Fruit fly (Drosophila melanogaster) whole organism, embryonic: ENCODE measurements around the gene alpha4GT2.

Experiments
- Atf3 ChIP-seq: fragments of 200-800 bp; sonication (Bioruptor generic); optimal IDR thresholded peaks from 3 replicates; lab custom pipeline; 2016; ENCODE audit warnings: missing biosample characterization, missing genetic modification characterization
- CG11247 ChIP-seq: fragments of 200-800 bp; sonication (Bioruptor generic); IDR thresholded peaks from 2 replicates; pipeline ENCODE4 v1.3.6; 2022; ENCODE audit warnings: missing biosample characterization, missing genetic modification characterization
- CG12744 ChIP-seq: fragments of 200-800 bp; sonication (Bioruptor generic); optimal IDR thresholded peaks from 2 replicates; lab custom pipeline; 2016; ENCODE audit warnings: missing biosample characterization, missing genetic modification characterization
- CG15601 ChIP-seq: fragments of 200-800 bp; sonication (Bioruptor generic); optimal IDR thresholded peaks from 3 replicates; lab custom pipeline; 2019; ENCODE audit warnings: missing biosample characterization, mild to moderate bottlenecking, missing genetic modification characterization, moderate library complexity
- CG16813 ChIP-seq: fragments of 200-800 bp; sonication (Bioruptor generic); IDR thresholded peaks from 3 replicates; pipeline ENCODE4 v1.3.6; 2022; ENCODE audit warnings: missing biosample characterization, missing genetic modification characterization; ENCODE audit not compliant: partially characterized antibody
- CG17328 ChIP-seq: fragments of 200-800 bp; sonication (Bioruptor generic); IDR thresholded peaks from 2 replicates; pipeline ENCODE4 v1.3.6; 2022; ENCODE audit warnings: missing biosample characterization, missing genetic modification characterization
- CG2129 ChIP-seq: fragments of 200-800 bp; sonication (Bioruptor generic); IDR thresholded peaks from 2 replicates; pipeline ENCODE4 v1.3.6; 2022; ENCODE audit warnings: missing biosample characterization, missing genetic modification characterization; ENCODE audit not compliant: partially characterized antibody
- CG32767 ChIP-seq: fragments of 200-800 bp; sonication (Bioruptor generic); IDR thresholded peaks from 2 replicates; pipeline ENCODE4 v1.3.6; 2022; ENCODE audit warnings: missing biosample characterization, missing genetic modification characterization
- CG32772 ChIP-seq: fragments of 200-800 bp; sonication (Bioruptor generic); IDR thresholded peaks from 2 replicates; pipeline ENCODE4 v1.3.6; 2022; ENCODE audit warnings: missing biosample characterization, missing genetic modification characterization
- CG4404 ChIP-seq: fragments of 200-800 bp; sonication (Bioruptor generic); IDR thresholded peaks from 2 replicates; pipeline ENCODE4 v1.3.6; 2022; ENCODE audit warnings: missing biosample characterization, missing genetic modification characterization
- CG4854 ChIP-seq: fragments of 200-800 bp; sonication (Bioruptor generic); optimal IDR thresholded peaks from 2 replicates; lab custom pipeline; 2016; ENCODE audit warnings: missing biosample characterization, missing genetic modification characterization, inconsistent platforms
- CG7786 ChIP-seq: fragments of 200-800 bp; sonication (Bioruptor generic); optimal IDR thresholded peaks from 2 replicates; lab custom pipeline; 2016; ENCODE audit warnings: missing biosample characterization, missing genetic modification characterization
- CG8765 ChIP-seq: fragments of 200-800 bp; sonication (Bioruptor generic); IDR thresholded peaks from 2 replicates; pipeline ENCODE4 v1.3.6; 2022; ENCODE audit warnings: missing biosample characterization, missing genetic modification characterization
- CG9215 ChIP-seq: fragments of 200-800 bp; sonication (Bioruptor generic); IDR thresholded peaks from 2 replicates; pipeline ENCODE4 v1.3.6; 2022; ENCODE audit warnings: missing biosample characterization, missing genetic modification characterization
- CG9609 ChIP-seq: fragments of 200-800 bp; sonication (Bioruptor generic); optimal IDR thresholded peaks from 3 replicates; lab custom pipeline; 2016; ENCODE audit warnings: missing biosample characterization, missing genetic modification characterization
- CoRest ChIP-seq: fragments of 200-800 bp; sonication (Bioruptor generic); optimal IDR thresholded peaks from 3 replicates; lab custom pipeline; 2018; ENCODE audit warnings: missing biosample characterization, mild to moderate bottlenecking, missing genetic modification characterization, moderate library complexity
- D19B ChIP-seq: fragments of 200-800 bp; sonication (Bioruptor generic); optimal IDR thresholded peaks from 2 replicates; lab custom pipeline; 2017; ENCODE audit warnings: missing biosample characterization, mild to moderate bottlenecking, missing genetic modification characterization
- Dip2 ChIP-seq: fragments of 200-800 bp; sonication (Bioruptor generic); IDR thresholded peaks from 2 replicates; pipeline ENCODE4 v1.3.6; 2022; ENCODE audit warnings: missing biosample characterization, missing genetic modification characterization
- Ets97D ChIP-seq: fragments of 200-800 bp; sonication (Bioruptor generic); optimal IDR thresholded peaks from 3 replicates; lab custom pipeline; 2016; ENCODE audit warnings: missing biosample characterization, missing genetic modification characterization
- Fer2 ChIP-seq: fragments of 200-800 bp; sonication (Bioruptor generic); optimal IDR thresholded peaks from 2 replicates; lab custom pipeline; 2018; ENCODE audit warnings: missing biosample characterization, mild to moderate bottlenecking, missing genetic modification characterization, moderate library complexity
- Gsc ChIP-seq: fragments of 200-800 bp; sonication (Bioruptor generic); IDR thresholded peaks from 2 replicates; pipeline ENCODE4 v1.3.6; 2022; ENCODE audit warnings: missing biosample characterization, missing genetic modification characterization
- Hand ChIP-seq: fragments of 200-800 bp; sonication (Bioruptor generic); optimal IDR thresholded peaks from 2 replicates; lab custom pipeline; 2017; ENCODE audit warnings: mild to moderate bottlenecking, missing biosample characterization, missing genetic modification reagents, missing genetic modification characterization
- Jarid2 ChIP-seq: fragments of 200-800 bp; sonication (Bioruptor generic); optimal IDR thresholded peaks from 3 replicates; lab custom pipeline; 2017; ENCODE audit warnings: mild to moderate bottlenecking, missing biosample characterization, missing genetic modification reagents, missing genetic modification characterization
- Scr ChIP-seq: fragments of 200-800 bp; sonication (Bioruptor generic); IDR thresholded peaks from 2 replicates; pipeline ENCODE4 v1.3.6; 2022; ENCODE audit warnings: missing biosample characterization, missing genetic modification characterization; ENCODE audit not compliant: partially characterized antibody
- Sox100B ChIP-seq: fragments of 200-800 bp; sonication (Bioruptor generic); optimal IDR thresholded peaks from 3 replicates; lab custom pipeline; 2018; ENCODE audit warnings: missing biosample characterization, mild to moderate bottlenecking, missing genetic modification characterization
- Spps ChIP-seq: fragments of 200-800 bp; sonication (Bioruptor generic); optimal IDR thresholded peaks from 2 replicates; lab custom pipeline; 2018; ENCODE audit warnings: missing biosample characterization, mild to moderate bottlenecking, missing genetic modification characterization
- Usf ChIP-seq: fragments of 200-800 bp; sonication (Bioruptor generic); optimal IDR thresholded peaks from 2 replicates; lab custom pipeline; 2017; ENCODE audit warnings: missing genotype, missing biosample characterization, missing genetic modification characterization
- ato ChIP-seq: fragments of 200-800 bp; sonication (Bioruptor generic); IDR thresholded peaks from 2 replicates; pipeline ENCODE4 v1.3.6; 2022; ENCODE audit warnings: missing biosample characterization, missing genetic modification characterization; ENCODE audit not compliant: partially characterized antibody
- bowl ChIP-seq: fragments of 200-800 bp; sonication (Bioruptor generic); IDR thresholded peaks from 2 replicates; pipeline ENCODE4 v1.3.6; 2022; ENCODE audit warnings: missing biosample characterization, missing genetic modification characterization
- cas ChIP-seq: fragments of 200-800 bp; sonication (Bioruptor generic); IDR thresholded peaks from 2 replicates; pipeline ENCODE4 v1.3.6; 2022; ENCODE audit warnings: missing biosample characterization, missing genetic modification characterization
- cato ChIP-seq: fragments of 200-800 bp; sonication (Bioruptor generic); optimal IDR thresholded peaks from 2 replicates; lab custom pipeline; 2016; ENCODE audit warnings: missing biosample characterization, missing genetic modification characterization, borderline replicate concordance
- corto ChIP-seq: fragments of 200-800 bp; sonication (Bioruptor generic); optimal IDR thresholded peaks from 2 replicates; lab custom pipeline; 2016; ENCODE audit warnings: missing biosample characterization, mild to moderate bottlenecking, missing genetic modification characterization, moderate library complexity
- croc ChIP-seq: fragments of 200-800 bp; sonication (Bioruptor generic); conservative IDR thresholded peaks from 3 replicates; pipeline ENCODE4 v1.3.6; 2022; ENCODE audit warnings: missing biosample characterization, missing genetic modification characterization
- disco-r ChIP-seq: fragments of 200-800 bp; sonication (Bioruptor generic); optimal IDR thresholded peaks from 2 replicates; lab custom pipeline; 2016; ENCODE audit warnings: missing biosample characterization, missing genetic modification characterization
- fd102C ChIP-seq: fragments of 200-800 bp; sonication (Bioruptor generic); optimal IDR thresholded peaks from 2 replicates; lab custom pipeline; 2018; ENCODE audit warnings: missing biosample characterization, mild to moderate bottlenecking, missing genetic modification characterization, moderate library complexity
- fd3F ChIP-seq: fragments of 200-800 bp; sonication (Bioruptor generic); optimal IDR thresholded peaks from 2 replicates; lab custom pipeline; 2018; ENCODE audit warnings: missing biosample characterization, mild to moderate bottlenecking, missing genetic modification characterization, moderate library complexity
- gcm2 ChIP-seq: fragments of 200-800 bp; sonication (Bioruptor generic); optimal IDR thresholded peaks from 2 replicates; lab custom pipeline; 2016; ENCODE audit warnings: missing biosample characterization, missing genetic modification characterization
- ham ChIP-seq: fragments of 200-800 bp; sonication (Bioruptor generic); IDR thresholded peaks from 2 replicates; pipeline ENCODE4 v1.3.6; 2022; ENCODE audit warnings: missing biosample characterization, missing genetic modification characterization
- jing ChIP-seq: fragments of 200-800 bp; sonication (Bioruptor generic); optimal IDR thresholded peaks from 2 replicates; lab custom pipeline; 2018; ENCODE audit warnings: missing biosample characterization, mild to moderate bottlenecking, missing genetic modification characterization
- ken ChIP-seq: fragments of 200-800 bp; sonication (Bioruptor generic); IDR thresholded peaks from 3 replicates; pipeline ENCODE4 v1.3.6; 2022; ENCODE audit warnings: missing biosample characterization, missing genetic modification characterization
- knrl ChIP-seq: fragments of 200-800 bp; sonication (Bioruptor generic); IDR thresholded peaks from 3 replicates; pipeline ENCODE4 v1.3.6; 2022; ENCODE audit warnings: missing biosample characterization, missing genetic modification characterization; ENCODE audit not compliant: partially characterized antibody
- lab ChIP-seq: fragments of 200-800 bp; sonication (Bioruptor generic); optimal IDR thresholded peaks from 3 replicates; lab custom pipeline; 2017; ENCODE audit warnings: missing biosample characterization, missing genetic modification characterization, mild to moderate bottlenecking, moderate library complexity, missing genetic modification reagents
- lmd ChIP-seq: fragments of 200-800 bp; sonication (Bioruptor generic); IDR thresholded peaks from 2 replicates; pipeline ENCODE4 v1.3.6; 2022; ENCODE audit warnings: missing biosample characterization, missing genetic modification characterization
- nom ChIP-seq: fragments of 200-800 bp; sonication (Bioruptor generic); optimal IDR thresholded peaks from 2 replicates; lab custom pipeline; 2017; ENCODE audit warnings: missing biosample characterization, missing genetic modification characterization, mild to moderate bottlenecking, moderate library complexity, missing genetic modification reagents
- otp ChIP-seq: fragments of 200-800 bp; sonication (Bioruptor generic); IDR thresholded peaks from 3 replicates; pipeline ENCODE4, ENCODE4 v1.3.6; 2022; ENCODE audit warnings: missing biosample characterization, missing genetic modification characterization
- rib ChIP-seq: fragments of 200-800 bp; sonication (Bioruptor generic); IDR thresholded peaks from 2 replicates; pipeline ENCODE4 v1.3.6; 2022; ENCODE audit warnings: missing biosample characterization, missing genetic modification characterization
- scrt ChIP-seq: fragments of 200-800 bp; sonication (Bioruptor generic); optimal IDR thresholded peaks from 2 replicates; lab custom pipeline; 2018; ENCODE audit warnings: missing biosample characterization, mild to moderate bottlenecking, missing genetic modification characterization, moderate library complexity
- sug ChIP-seq: fragments of 200-800 bp; optimal IDR thresholded peaks from 2 replicates; lab custom pipeline; 2019; ENCODE audit warnings: missing biosample characterization, mild to moderate bottlenecking, missing genetic modification characterization, moderate library complexity
- tin ChIP-seq: fragments of 200-800 bp; sonication (Bioruptor generic); optimal IDR thresholded peaks from 3 replicates; lab custom pipeline; 2016; ENCODE audit warnings: missing biosample characterization, missing genetic modification characterization
- vnd ChIP-seq: fragments of 200-800 bp; sonication (Bioruptor generic); IDR thresholded peaks from 3 replicates; pipeline ENCODE4 v1.3.6; 2022; ENCODE audit warnings: missing biosample characterization, missing genetic modification characterization; ENCODE audit not compliant: partially characterized antibody
- vvl ChIP-seq: fragments of 200-800 bp; sonication (Bioruptor generic); IDR thresholded peaks from 2 replicates; pipeline ENCODE4 v1.3.6; 2022; ENCODE audit warnings: missing biosample characterization, missing genetic modification characterization
- wek ChIP-seq: fragments of 200-800 bp; sonication (Bioruptor generic); optimal IDR thresholded peaks from 3 replicates; lab custom pipeline; 2018; ENCODE audit warnings: missing biosample characterization, mild to moderate bottlenecking, missing genetic modification characterization, moderate library complexity

Gene alpha4GT2

DNA sequence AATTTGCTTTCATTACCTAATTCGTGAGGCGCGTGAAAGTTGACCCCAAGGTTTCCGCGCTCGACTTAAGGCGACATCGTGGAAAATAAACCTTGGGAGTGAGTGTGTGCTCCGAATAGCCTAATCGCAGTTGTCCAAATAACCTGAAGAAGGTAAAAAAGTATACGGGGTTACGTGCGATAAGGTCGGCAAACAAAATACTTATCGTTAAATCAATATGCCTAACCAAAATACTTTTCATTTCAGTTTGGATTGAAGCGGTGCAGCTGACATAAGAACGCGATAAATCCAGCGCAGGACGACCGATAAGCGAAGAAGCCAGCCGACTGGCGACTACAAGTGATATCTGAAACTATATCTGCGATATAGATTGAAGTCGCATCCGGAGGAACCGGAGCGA, 53.1 kb downstream of the alpha4GT2 start (continued):
- TF ChIP-seq lmd (GFP tag; lab: Robert Waterston, UW): no peak
- no peak for TF ChIP-seq rib (GFP tag; lab: Robert Waterston, UW)
- TF ChIP-seq fd102C (GFP tag; lab: Kevin White, UChicago): peak; percentile 34
- TF ChIP-seq Sox100B (GFP tag; lab: Kevin White, UChicago): no peak
- TF ChIP-seq jing (GFP tag; lab: Kevin White, UChicago): no peak
- no peak for TF ChIP-seq Jarid2
- no peak for TF ChIP-seq ken (GFP tag; lab: Robert Waterston, UW)
- no peak for TF ChIP-seq cato (GFP tag; lab: Kevin White, UChicago)
- no peak for TF ChIP-seq CG11247
- TF ChIP-seq Fer2: no peak
- no peak for TF ChIP-seq Atf3 (GFP tag; lab: Kevin White, UChicago)
- TF ChIP-seq bowl (GFP tag; lab: Robert Waterston, UW): no peak
- TF ChIP-seq Dip2: no peak
- no peak for TF ChIP-seq CG2129 (GFP tag; lab: Robert Waterston, UW)
- TF ChIP-seq cas (GFP tag; lab: Robert Waterston, UW): no peak
- peak; percentile 31; the same call in 1 of the 3 replicates for TF ChIP-seq otp
- no peak for TF ChIP-seq CG4854 (GFP tag; lab: Kevin White, UChicago)
- no peak for TF ChIP-seq Gsc (GFP tag; lab: Robert Waterston, UW)
- peak; percentile 10 for TF ChIP-seq sug (tag; lab: Kevin White, UChicago)
- TF ChIP-seq D19B (GFP tag; lab: Kevin White, UChicago): no peak
- TF ChIP-seq vnd (GFP tag; lab: Robert Waterston, UW): no peak
- TF ChIP-seq gcm2 (GFP tag; lab: Kevin White, UChicago): no peak
- peak; percentile 22 for TF ChIP-seq lab (GFP tag; lab: Kevin White, UChicago)
- TF ChIP-seq disco-r (GFP tag; lab: Kevin White, UChicago): no peak
- TF ChIP-seq Ets97D (GFP tag; lab: Kevin White, UChicago): no peak
- no peak for TF ChIP-seq CG4404
- TF ChIP-seq CG9609 (GFP tag; lab: Kevin White, UChicago): no peak
- TF ChIP-seq fd3F (GFP tag; lab: Kevin White, UChicago): no peak
- no peak for TF ChIP-seq CG16813 (GFP tag; lab: Robert Waterston, UW)
- no peak for TF ChIP-seq CG8765 (GFP tag; lab: Robert Waterston, UW)
- TF ChIP-seq wek (GFP tag; lab: Kevin White, UChicago): peak; percentile 74
- TF ChIP-seq CG32767 (GFP tag; lab: Robert Waterston, UW): no peak
- TF ChIP-seq CG7786 (GFP tag; lab: Kevin White, UChicago): no peak
- TF ChIP-seq nom: no peak
- no peak for TF ChIP-seq tin (GFP tag; lab: Kevin White, UChicago)
- TF ChIP-seq knrl (GFP tag; lab: Robert Waterston, UW): no peak
- no peak for TF ChIP-seq Spps (tag; lab: Kevin White, UChicago)
- no peak for TF ChIP-seq corto (GFP tag; lab: Kevin White, UChicago)
- TF ChIP-seq CG17328 (GFP tag; lab: Robert Waterston, UW): no peak
- TF ChIP-seq croc (GFP tag; lab: Robert Waterston, UW): no peak
- no peak for TF ChIP-seq Scr (GFP tag; lab: Robert Waterston, UW)
- TF ChIP-seq CoRest (tag; lab: Kevin White, UChicago): no peak
- no peak for TF ChIP-seq CG12744 (GFP tag; lab: Kevin White, UChicago)
- TF ChIP-seq scrt (GFP tag; lab: Kevin White, UChicago): no peak
- TF ChIP-seq vvl (GFP tag; lab: Robert Waterston, UW): no peak; the same call in 1 of the 2 replicates
- TF ChIP-seq CG32772 (GFP tag; lab: Robert Waterston, UW): no peak
- TF ChIP-seq Hand (GFP tag; lab: Kevin White, UChicago): no peak
- TF ChIP-seq Usf: no peak
- peak; percentile 83 for TF ChIP-seq CG15601 (tag; lab: Kevin White, UChicago)
- TF ChIP-seq ato (GFP tag; lab: Robert Waterston, UW): no peak
- no peak for TF ChIP-seq CG9215 (GFP tag; lab: Robert Waterston, UW)
- no peak for TF ChIP-seq ham (GFP tag; lab: Robert Waterston, UW)
